Worm (Caenorhabditis elegans) whole organism, young adult: Measurements from ENCODE around the gene C27H6.8.

ENCODE experiments used
- B0261.1 ChIP-seq: sonication (generic microtip); optimal IDR thresholded peaks from 2 replicates; lab custom pipeline; 2016; ENCODE audit warnings: mild to moderate bottlenecking, missing genetic modification characterization, moderate library complexity, missing compliant biosample characterization
- B0336.3 ChIP-seq: fragments of 200-800 bp; sonication (Bioruptor generic); IDR thresholded peaks from 2 replicates; pipeline ENCODE4 v1.3.6; 2022; ENCODE audit warnings: missing genetic modification characterization, missing compliant biosample characterization
- D2030.7 ChIP-seq: fragments of 200-800 bp; sonication (Bioruptor generic); IDR thresholded peaks from 2 replicates; pipeline ENCODE4 v1.3.6; 2022; ENCODE audit warnings: missing genetic modification reagents, missing genetic modification characterization, missing compliant biosample characterization
- F10E7.11 ChIP-seq: sonication (generic microtip); optimal IDR thresholded peaks from 2 replicates; lab custom pipeline; 2017; ENCODE audit warnings: mild to moderate bottlenecking, missing genetic modification characterization, moderate library complexity, missing compliant biosample characterization
- F52B5.7 ChIP-seq: sonication (generic microtip); optimal IDR thresholded peaks from 2 replicates; lab custom pipeline; 2016; ENCODE audit warnings: mild to moderate bottlenecking, missing genetic modification characterization, missing compliant biosample characterization
- K11D2.4 ChIP-seq: fragments of 200-800 bp; sonication (Bioruptor generic); IDR thresholded peaks from 2 replicates; pipeline ENCODE4 v1.3.6; 2022; ENCODE audit warnings: missing genetic modification reagents, missing genetic modification characterization, missing compliant biosample characterization
- K12H6.12 ChIP-seq: fragments of 200-800 bp; sonication (Bioruptor generic); optimal IDR thresholded peaks from 2 replicates; lab custom pipeline; 2018; ENCODE audit warnings: mild to moderate bottlenecking, missing genetic modification characterization, missing compliant biosample characterization
- T26A5.8 ChIP-seq: sonication (generic microtip); optimal IDR thresholded peaks from 2 replicates; lab custom pipeline; 2016; ENCODE audit warnings: missing genetic modification characterization, missing compliant biosample characterization
- Y53G8AR.9 ChIP-seq: fragments of 200-800 bp; sonication (Bioruptor generic); conservative IDR thresholded peaks from 2 replicates; pipeline ENCODE4 v1.3.6; 2022; ENCODE audit warnings: missing genetic modification reagents, missing genetic modification characterization, missing compliant biosample characterization
- Y56A3A.18 ChIP-seq: fragments of 200-800 bp; sonication (Bioruptor generic); IDR thresholded peaks from 2 replicates; pipeline ENCODE4 v1.3.6; 2022; ENCODE audit warnings: missing genetic modification reagents, missing genetic modification characterization, missing compliant biosample characterization
- ama-1 ChIP-seq, 3 experiments: fragments of 150-350 bp in 1 of 3; sonication (generic microtip) in 2 of 3; optimal IDR thresholded peaks; 2 replicates each; lab custom pipeline; 2014 to 2018; ENCODE audit warnings: missing biosample characterization in 2 of 3, missing genetic modification characterization in 2 of 3, missing genetic modification reagents in 2 of 3
- atf-7 ChIP-seq: sonication (generic microtip); optimal IDR thresholded peaks from 2 replicates; lab custom pipeline; 2017; ENCODE audit warnings: mild to moderate bottlenecking, missing genetic modification characterization, missing compliant biosample characterization
- attf-5 ChIP-seq: fragments of 200-800 bp; sonication (Bioruptor generic); optimal IDR thresholded peaks from 2 replicates; lab custom pipeline; 2018; ENCODE audit warnings: mild to moderate bottlenecking, missing genetic modification characterization, missing compliant biosample characterization
- attf-6 ChIP-seq: fragments of 200-800 bp; sonication (Bioruptor generic); IDR thresholded peaks from 2 replicates; pipeline ENCODE4 v1.3.6; 2022; ENCODE audit warnings: missing genetic modification reagents, missing genetic modification characterization, missing compliant biosample characterization
- bed-1 ChIP-seq: fragments of 200-800 bp; sonication (Bioruptor generic); IDR thresholded peaks from 2 replicates; pipeline ENCODE4 v1.3.6; 2022; ENCODE audit warnings: missing genetic modification reagents, missing genetic modification characterization, missing compliant biosample characterization
- ccch-3 ChIP-seq: fragments of 200-800 bp; sonication (Bioruptor generic); optimal IDR thresholded peaks from 2 replicates; lab custom pipeline; 2018; ENCODE audit warnings: mild to moderate bottlenecking, missing genetic modification characterization, missing compliant biosample characterization
- ceh-27 ChIP-seq: fragments of 200-800 bp; sonication (Bioruptor generic); optimal IDR thresholded peaks from 2 replicates; lab custom pipeline; 2018; ENCODE audit warnings: mild to moderate bottlenecking, missing genetic modification characterization, moderate library complexity, missing compliant biosample characterization
- ceh-40 ChIP-seq: fragments of 200-800 bp; sonication (Bioruptor generic); IDR thresholded peaks from 2 replicates; pipeline ENCODE4 v1.3.6; 2022; ENCODE audit warnings: missing genetic modification characterization, missing compliant biosample characterization
- ceh-79 ChIP-seq: sonication (generic microtip); optimal IDR thresholded peaks from 2 replicates; lab custom pipeline; 2017; ENCODE audit warnings: mild to moderate bottlenecking, missing genetic modification characterization, missing compliant biosample characterization
- dpff-1 ChIP-seq: sonication (generic microtip); optimal IDR thresholded peaks from 2 replicates; lab custom pipeline; 2017; ENCODE audit warnings: mild to moderate bottlenecking, missing genetic modification characterization, missing compliant biosample characterization
- efl-1 ChIP-seq: fragments of 150-350 bp; optimal IDR thresholded peaks from 2 replicates; lab custom pipeline; 2014; ENCODE audit warnings: missing biosample characterization, missing genetic modification reagents, missing genetic modification characterization
- egl-44 ChIP-seq: fragments of 200-800 bp; sonication (Bioruptor generic); IDR thresholded peaks from 2 replicates; pipeline ENCODE4 v1.3.6; 2022; ENCODE audit warnings: missing genetic modification reagents, missing genetic modification characterization, missing compliant biosample characterization
- egrh-3 ChIP-seq: fragments of 200-800 bp; sonication (Bioruptor generic); IDR thresholded peaks from 2 replicates; pipeline ENCODE4 v1.3.6; 2022; ENCODE audit warnings: missing genetic modification reagents, missing genetic modification characterization, missing compliant biosample characterization
- gei-17 ChIP-seq: fragments of 200-800 bp; sonication (Bioruptor generic); optimal IDR thresholded peaks from 2 replicates; lab custom pipeline; 2018; ENCODE audit warnings: mild to moderate bottlenecking, missing genetic modification characterization, missing compliant biosample characterization
- him-1 ChIP-seq: sonication (generic microtip); optimal IDR thresholded peaks from 2 replicates; lab custom pipeline; 2016; ENCODE audit warnings: missing genotype, missing genetic modification reagents, missing genetic modification characterization, missing compliant biosample characterization
- hrde-1 ChIP-seq: sonication (generic microtip); optimal IDR thresholded peaks from 2 replicates; lab custom pipeline; 2016; ENCODE audit warnings: missing genetic modification characterization, mild to moderate bottlenecking, missing compliant biosample characterization, moderate library complexity, missing genotype, missing genetic modification reagents, borderline replicate concordance
- hsf-1 ChIP-seq: fragments of 200-800 bp; sonication (Bioruptor generic); IDR thresholded peaks from 2 replicates; pipeline ENCODE4 v1.3.6; 2022; ENCODE audit warnings: missing genetic modification reagents, missing genetic modification characterization, missing compliant biosample characterization
- lin-35 ChIP-seq, 3 experiments: fragments of 150-350 bp in 2 of 3; sonication (generic microtip) in 1 of 3; optimal IDR thresholded peaks; 2 replicates each; lab custom pipeline; 2014 to 2018; ENCODE audit warnings: missing biosample characterization in 3 of 3, missing genetic modification characterization in 3 of 3, missing genetic modification reagents in 3 of 3
- lir-1 ChIP-seq: fragments of 200-800 bp; sonication (Bioruptor generic); conservative IDR thresholded peaks from 2 replicates; pipeline ENCODE4 v1.3.6; 2022; ENCODE audit warnings: missing genetic modification reagents, missing genetic modification characterization, missing compliant biosample characterization
- lsy-27 ChIP-seq: sonication (generic microtip); optimal IDR thresholded peaks from 2 replicates; lab custom pipeline; 2017; ENCODE audit warnings: missing genetic modification characterization, mild to moderate bottlenecking, missing compliant biosample characterization, antibody characterized with exemption, missing genotype, borderline replicate concordance; ENCODE audit not compliant: insufficient read depth
- madf-10 ChIP-seq: sonication (generic microtip); optimal IDR thresholded peaks from 2 replicates; lab custom pipeline; 2016; ENCODE audit warnings: mild to moderate bottlenecking, missing genetic modification characterization, missing compliant biosample characterization
- madf-3 ChIP-seq: fragments of 200-800 bp; sonication (Bioruptor generic); IDR thresholded peaks from 2 replicates; pipeline ENCODE4 v1.3.6; 2022; ENCODE audit warnings: missing genetic modification reagents, missing genetic modification characterization, missing compliant biosample characterization
- madf-6 ChIP-seq: fragments of 200-800 bp; sonication (Bioruptor generic); IDR thresholded peaks from 2 replicates; pipeline ENCODE4 v1.3.6; 2022; ENCODE audit warnings: missing genetic modification reagents, missing genetic modification characterization, missing compliant biosample characterization
- madf-8 ChIP-seq: fragments of 200-800 bp; sonication (Bioruptor generic); conservative IDR thresholded peaks from 2 replicates; pipeline ENCODE4 v1.3.6; 2022; ENCODE audit warnings: missing genetic modification reagents, missing genetic modification characterization, missing compliant biosample characterization
- nfya-2 ChIP-seq: fragments of 200-800 bp; sonication (Bioruptor generic); IDR thresholded peaks from 2 replicates; pipeline ENCODE4 v1.3.6; 2022; ENCODE audit warnings: missing genetic modification reagents, missing genetic modification characterization, missing compliant biosample characterization
- nfyb-1 ChIP-seq: fragments of 200-800 bp; sonication (Bioruptor generic); IDR thresholded peaks from 2 replicates; pipeline ENCODE4 v1.3.6; 2022; ENCODE audit warnings: missing genetic modification reagents, missing genetic modification characterization, missing compliant biosample characterization
- nhr-179 ChIP-seq: sonication (generic microtip); optimal IDR thresholded peaks from 2 replicates; lab custom pipeline; 2016; ENCODE audit warnings: mild to moderate bottlenecking, missing genetic modification characterization, missing compliant biosample characterization
- pbrm-1 ChIP-seq: fragments of 200-800 bp; sonication (Bioruptor generic); IDR thresholded peaks from 2 replicates; pipeline ENCODE4 v1.3.6; 2022; ENCODE audit warnings: missing genetic modification reagents, missing genetic modification characterization, missing compliant biosample characterization
- rcor-1 ChIP-seq: fragments of 200-800 bp; sonication (Bioruptor generic); IDR thresholded peaks from 2 replicates; pipeline ENCODE4 v1.3.6; 2022; ENCODE audit warnings: missing genetic modification reagents, missing genetic modification characterization, missing compliant biosample characterization
- rpc-1 ChIP-seq, 2 experiments: fragments of 150-350 bp in 1 of 2; sonication (generic microtip) in 1 of 2; optimal IDR thresholded peaks; 2 replicates each; lab custom pipeline; 2014 to 2018; ENCODE audit warnings: missing biosample characterization in 1 of 2, missing genetic modification characterization in 1 of 2, missing genetic modification reagents in 1 of 2, missing genotype in 1 of 2
- sptf-2 ChIP-seq: fragments of 200-800 bp; sonication (Bioruptor generic); optimal IDR thresholded peaks from 2 replicates; lab custom pipeline; 2018; ENCODE audit warnings: mild to moderate bottlenecking, missing genetic modification characterization, missing compliant biosample characterization
- xnd-1 ChIP-seq: sonication (generic microtip); optimal IDR thresholded peaks from 2 replicates; lab custom pipeline; 2016; ENCODE audit warnings: missing genotype, missing genetic modification reagents, missing genetic modification characterization, missing compliant biosample characterization
- zfh-2 ChIP-seq: fragments of 200-800 bp; sonication (Bioruptor generic); conservative IDR thresholded peaks from 2 replicates; pipeline ENCODE4 v1.3.6; 2022; ENCODE audit warnings: missing genetic modification reagents, missing genetic modification characterization, missing compliant biosample characterization
- zim-3 ChIP-seq: sonication (generic microtip); optimal IDR thresholded peaks from 2 replicates; lab custom pipeline; 2017; ENCODE audit warnings: mild to moderate bottlenecking, missing genetic modification characterization, moderate library complexity, missing compliant biosample characterization
- ztf-22 ChIP-seq: fragments of 200-800 bp; sonication (Bioruptor generic); optimal IDR thresholded peaks from 2 replicates; lab custom pipeline; 2018; ENCODE audit warnings: mild to moderate bottlenecking, missing genetic modification characterization, moderate library complexity, missing compliant biosample characterization
- ztf-25 ChIP-seq: fragments of 200-800 bp; sonication (Bioruptor generic); IDR thresholded peaks from 2 replicates; pipeline ENCODE4 v1.3.6; 2022; ENCODE audit warnings: missing genetic modification reagents, missing genetic modification characterization, missing compliant biosample characterization
- ztf-28 ChIP-seq: fragments of 200-800 bp; sonication (Bioruptor generic); IDR thresholded peaks from 2 replicates; pipeline ENCODE4 v1.3.6; 2022; ENCODE audit warnings: missing genetic modification reagents, missing genetic modification characterization, missing compliant biosample characterization
- ztf-3 ChIP-seq: fragments of 200-800 bp; sonication (Bioruptor generic); optimal IDR thresholded peaks from 2 replicates; lab custom pipeline; 2018; ENCODE audit warnings: mild to moderate bottlenecking, missing genetic modification characterization, missing compliant biosample characterization

Gene C27H6.8

ce11 chrV:10023062-10023536 lies 35.5 kb upstream of the C27H6.8 start (continued):
- no peak for TF ChIP-seq F52B5.7 (tag; lab: Kevin White, UChicago)
- TF ChIP-seq madf-6 (GFP tag; lab: Robert Waterston, UW): no peak
- TF ChIP-seq T26A5.8 (tag; lab: Kevin White, UChicago): no peak
- peak; percentile 5 for TF ChIP-seq xnd-1 (tag; lab: Kevin White, UChicago)
- TF ChIP-seq bed-1: no peak
- no peak for TF ChIP-seq gei-17 (GFP tag; lab: Kevin White, UChicago)
- no peak for TF ChIP-seq lir-1
- no peak for TF ChIP-seq nhr-179 (tag; lab: Kevin White, UChicago)
- no peak for TF ChIP-seq lsy-27
- no peak for TF ChIP-seq ceh-79 (tag; lab: Kevin White, UChicago)
- no peak for TF ChIP-seq ceh-27 (GFP tag; lab: Kevin White, UChicago)
- peak; percentile 93 for TF ChIP-seq D2030.7
- TF ChIP-seq atf-7 (tag; lab: Kevin White, UChicago): no peak
- TF ChIP-seq dpff-1: no peak
- no peak for TF ChIP-seq attf-5 (GFP tag; lab: Kevin White, UChicago)
- TF ChIP-seq madf-3: no peak
- 0 out of 2 replicates have a peak, but pooled peaks have one; percentile 17 for TF ChIP-seq pbrm-1 (GFP tag; lab: Robert Waterston, UW)
- TF ChIP-seq madf-8: no peak; the same call in 1 of the 2 replicates
- TF ChIP-seq ztf-22: no peak
- TF ChIP-seq lin-35 (GFP tag; optimal IDR thresholded peaks at IDR 0.05; lab: Kevin White, UChicago): peak in 1 of 3 experiments; percentile 20
- no peak for TF ChIP-seq K11D2.4 (GFP tag; lab: Robert Waterston, UW)
- no peak for TF ChIP-seq nfya-2
- peak; percentile 46; the same call in 1 of the 2 replicates for TF ChIP-seq B0336.3
- no peak for TF ChIP-seq zfh-2 (GFP tag; lab: Robert Waterston, UW)
- TF ChIP-seq rpc-1 (optimal IDR thresholded peaks at IDR 0.05; lab: Kevin White, UChicago): no peak
- TF ChIP-seq rpc-1 (tag; optimal IDR thresholded peaks at IDR 0.05; lab: Kevin White, UChicago): peak; percentile 12
- peak; percentile 78; the same call in 1 of the 2 replicates for TF ChIP-seq attf-6
- TF ChIP-seq egl-44 (GFP tag; lab: Robert Waterston, UW): no peak
- no peak for TF ChIP-seq K12H6.12 (tag; lab: Kevin White, UChicago)
- TF ChIP-seq ztf-25 (GFP tag; lab: Robert Waterston, UW): peak; percentile 63; the same call in 1 of the 2 replicates
- no peak for TF ChIP-seq nfyb-1 (GFP tag; lab: Robert Waterston, UW)
- no peak for TF ChIP-seq madf-10 (tag; lab: Kevin White, UChicago)
- no peak for TF ChIP-seq efl-1
- TF ChIP-seq him-1: no peak
- no peak for TF ChIP-seq ztf-3 (GFP tag; lab: Kevin White, UChicago)
- TF ChIP-seq hrde-1 (tag; lab: Kevin White, UChicago): peak; percentile 97
- no peak for TF ChIP-seq Y53G8AR.9 (GFP tag; lab: Robert Waterston, UW)
- TF ChIP-seq ccch-3: no peak
- no peak; the same call in 1 of the 2 replicates for TF ChIP-seq hsf-1 (GFP tag; lab: Robert Waterston, UW)
- TF ChIP-seq egrh-3: no peak
- no peak for TF ChIP-seq zim-3 (tag; lab: Kevin White, UChicago)
- no peak for TF ChIP-seq B0261.1 (tag; lab: Kevin White, UChicago)
- TF ChIP-seq sptf-2 (GFP tag; lab: Kevin White, UChicago): no peak
- no peak for TF ChIP-seq rcor-1 (GFP tag; lab: Robert Waterston, UW)
- no peak for TF ChIP-seq ztf-28 (GFP tag; lab: Robert Waterston, UW)
- TF ChIP-seq ceh-40: no peak
- TF ChIP-seq Y56A3A.18 (GFP tag; lab: Robert Waterston, UW): no peak
- no peak for TF ChIP-seq F10E7.11 (tag; lab: Kevin White, UChicago)
- no peak for TF ChIP-seq ama-1 (optimal IDR thresholded peaks at IDR 0.05; lab: Kevin White, UChicago)
- peak; percentile 33 to 73 for TF ChIP-seq ama-1 (GFP tag; optimal IDR thresholded peaks at IDR 0.05; lab: Kevin White, UChicago)
